Worm (Caenorhabditis elegans): ENCODE results near the gene T28B11.1.

DNA sequence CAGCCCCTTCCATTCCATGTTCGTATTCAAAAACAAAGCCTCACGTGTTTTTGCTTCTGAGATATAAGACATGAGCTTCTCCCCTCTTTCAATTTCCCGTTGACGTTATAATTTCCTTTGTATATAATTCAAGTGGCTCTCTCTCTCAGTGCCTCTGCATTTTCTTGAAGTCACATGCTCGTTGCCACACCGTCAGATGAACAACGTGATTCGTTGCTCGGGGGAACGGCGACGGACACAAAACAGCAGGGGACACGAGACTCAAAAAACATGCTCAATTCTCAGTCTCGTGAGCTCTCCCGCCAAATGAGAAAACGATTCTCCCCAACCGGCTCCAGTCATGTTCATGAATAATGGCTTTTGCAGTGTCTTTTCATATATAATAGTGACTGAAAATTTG lies 23.9 kb downstream of the T28B11.1 start:
- TF ChIP-seq unc-62 (GFP tag; optimal IDR thresholded peaks at IDR 0.05) (no peak), C34F6.9 (tag; optimal IDR thresholded peaks at IDR 0.05) (no peak), unc-39 (tag; optimal IDR thresholded peaks at IDR 0.05) (no peak), ceh-82 (tag; optimal IDR thresholded peaks at IDR 0.05) (no peak), nhr-77 (tag; optimal IDR thresholded peaks at IDR 0.05) (no peak), ceh-16 (tag; optimal IDR thresholded peaks at IDR 0.05) (no peak), sma-3 (GFP tag; optimal IDR thresholded peaks at IDR 0.05) (no peak), R02D3.7 (tag; optimal IDR thresholded peaks at IDR 0.05) (no peak), zag-1 (tag; optimal IDR thresholded peaks at IDR 0.05) (no peak), fos-1 (tag; optimal IDR thresholded peaks at IDR 0.05) (no peak), nhr-25 (tag; optimal IDR thresholded peaks at IDR 0.05) (no peak), ama-1 (optimal IDR thresholded peaks at IDR 0.05) (no peak), elt-1 (tag; optimal IDR thresholded peaks at IDR 0.05) (no peak), nhr-12 (tag; optimal IDR thresholded peaks at IDR 0.05) (no peak)
